Fruit fly (Drosophila melanogaster) whole organism, embryonic: ENCODE data around the gene Fgop2.

ENCODE experiments used
- Adf1 ChIP-seq: fragments of 200-800 bp; sonication (Bioruptor generic); IDR thresholded peaks from 2 replicates; pipeline ENCODE4 v1.3.6; 2022; ENCODE audit warnings: missing biosample characterization, missing genetic modification characterization
- Bteb2 ChIP-seq: fragments of 200-800 bp; sonication (Bioruptor generic); optimal IDR thresholded peaks from 2 replicates; lab custom pipeline; 2016; ENCODE audit warnings: missing biosample characterization, missing genetic modification characterization
- CG10209 ChIP-seq: fragments of 200-800 bp; sonication (Bioruptor generic); optimal IDR thresholded peaks from 3 replicates; lab custom pipeline; 2017; ENCODE audit warnings: missing biosample characterization, mild to moderate bottlenecking, missing genetic modification characterization, missing genetic modification reagents
- CG1024 ChIP-seq: fragments of 200-800 bp; sonication (Bioruptor generic); IDR thresholded peaks from 2 replicates; pipeline ENCODE4 v1.3.6; 2022; ENCODE audit warnings: missing biosample characterization, missing genetic modification characterization
- CG10274 ChIP-seq: fragments of 200-800 bp; sonication (Bioruptor generic); optimal IDR thresholded peaks from 3 replicates; lab custom pipeline; 2017; ENCODE audit warnings: missing biosample characterization, mild to moderate bottlenecking, missing genetic modification characterization
- CG11247 ChIP-seq: fragments of 200-800 bp; sonication (Bioruptor generic); IDR thresholded peaks from 2 replicates; pipeline ENCODE4 v1.3.6; 2022; ENCODE audit warnings: missing biosample characterization, missing genetic modification characterization
- CG12236 ChIP-seq: fragments of 200-800 bp; sonication (Bioruptor generic); optimal IDR thresholded peaks from 2 replicates; lab custom pipeline; 2016; ENCODE audit warnings: missing biosample characterization, missing genetic modification characterization
- CG1602 ChIP-seq: fragments of 200-800 bp; sonication (Bioruptor generic); optimal IDR thresholded peaks from 3 replicates; lab custom pipeline; 2016; ENCODE audit warnings: missing biosample characterization, missing genetic modification characterization
- CG1603 ChIP-seq: fragments of 200-800 bp; sonication (Bioruptor generic); optimal IDR thresholded peaks from 2 replicates; lab custom pipeline; 2019; ENCODE audit warnings: missing biosample characterization, mild to moderate bottlenecking, missing genetic modification characterization, moderate library complexity
- CG17328 ChIP-seq: fragments of 200-800 bp; sonication (Bioruptor generic); IDR thresholded peaks from 2 replicates; pipeline ENCODE4 v1.3.6; 2022; ENCODE audit warnings: missing biosample characterization, missing genetic modification characterization
- CG18262 ChIP-seq: fragments of 200-800 bp; optimal IDR thresholded peaks from 3 replicates; lab custom pipeline; 2019; ENCODE audit warnings: missing biosample characterization, mild to moderate bottlenecking, missing genetic modification characterization, moderate library complexity
- CG2712 ChIP-seq: fragments of 200-800 bp; optimal IDR thresholded peaks from 3 replicates; lab custom pipeline; 2019; ENCODE audit warnings: missing biosample characterization, mild to moderate bottlenecking, missing genetic modification characterization, moderate library complexity
- CG3281 ChIP-seq: fragments of 200-800 bp; sonication (Bioruptor generic); optimal IDR thresholded peaks from 3 replicates; lab custom pipeline; 2017; ENCODE audit warnings: missing biosample characterization, mild to moderate bottlenecking, missing genetic modification characterization
- CG34376 ChIP-seq: fragments of 200-800 bp; sonication (Bioruptor generic); optimal IDR thresholded peaks from 2 replicates; lab custom pipeline; 2018; ENCODE audit warnings: missing biosample characterization, mild to moderate bottlenecking, missing genetic modification characterization
- CG8290 ChIP-seq, 3 experiments: fragments of 200-800 bp; sonication (Bioruptor generic); optimal IDR thresholded peaks; 2 replicates each; lab custom pipeline; 2016 to 2019; ENCODE audit warnings: missing biosample characterization in 3 of 3, missing genetic modification characterization in 3 of 3, mild to moderate bottlenecking in 2 of 3, moderate library complexity in 1 of 3
- Chrac-16 ChIP-seq: fragments of 200-800 bp; sonication (Bioruptor generic); optimal IDR thresholded peaks from 3 replicates; lab custom pipeline; 2016; ENCODE audit warnings: missing biosample characterization, missing genetic modification characterization
- D ChIP-seq, 2 experiments: fragments of 200-800 bp in 1 of 2; fragments of >200 bp in 1 of 2; sonication (Bioruptor generic) in 1 of 2; optimal IDR thresholded peaks; 2 replicates in 1 of 2; 3 replicates in 1 of 2; lab custom pipeline; 2017; ENCODE audit warnings: mild to moderate bottlenecking in 1 of 2, missing biosample characterization in 1 of 2, missing genetic modification characterization in 1 of 2, missing genetic modification reagents in 1 of 2
- Dad ChIP-seq: fragments of 200-800 bp; sonication (Bioruptor generic); optimal IDR thresholded peaks from 3 replicates; lab custom pipeline; 2016; ENCODE audit warnings: missing biosample characterization, missing genetic modification characterization
- Dref ChIP-seq: fragments of 200-800 bp; sonication (Bioruptor generic); IDR thresholded peaks from 2 replicates; pipeline ENCODE4 v1.3.6; 2022; ENCODE audit warnings: missing biosample characterization, missing genetic modification characterization
- Ets97D ChIP-seq: fragments of 200-800 bp; sonication (Bioruptor generic); optimal IDR thresholded peaks from 3 replicates; lab custom pipeline; 2016; ENCODE audit warnings: missing biosample characterization, missing genetic modification characterization
- Gsc ChIP-seq: fragments of 200-800 bp; sonication (Bioruptor generic); IDR thresholded peaks from 2 replicates; pipeline ENCODE4 v1.3.6; 2022; ENCODE audit warnings: missing biosample characterization, missing genetic modification characterization
- Hr51 ChIP-seq, 2 experiments: fragments of 200-800 bp; sonication (Bioruptor generic); optimal IDR thresholded peaks; 2 replicates in 1 of 2; 3 replicates in 1 of 2; lab custom pipeline; 2016 to 2018; ENCODE audit warnings: missing biosample characterization in 2 of 2, missing genetic modification characterization in 2 of 2, mild to moderate bottlenecking in 1 of 2, moderate library complexity in 1 of 2
- Lhr ChIP-seq: fragments of 200-800 bp; sonication (Bioruptor generic); optimal IDR thresholded peaks from 3 replicates; lab custom pipeline; 2017; ENCODE audit warnings: mild to moderate bottlenecking, missing biosample characterization, missing genetic modification reagents, missing genetic modification characterization
- Meics ChIP-seq: fragments of 200-800 bp; sonication (Bioruptor generic); optimal IDR thresholded peaks from 2 replicates; lab custom pipeline; 2017; ENCODE audit warnings: missing biosample characterization, mild to moderate bottlenecking, missing genetic modification characterization
- PHDP ChIP-seq: fragments of 200-800 bp; sonication (Bioruptor generic); optimal IDR thresholded peaks from 3 replicates; lab custom pipeline; 2018; ENCODE audit warnings: missing biosample characterization, mild to moderate bottlenecking, missing genetic modification characterization, moderate library complexity
- Spps ChIP-seq: fragments of 200-800 bp; sonication (Bioruptor generic); optimal IDR thresholded peaks from 2 replicates; lab custom pipeline; 2018; ENCODE audit warnings: missing biosample characterization, mild to moderate bottlenecking, missing genetic modification characterization
- Sry-δ ChIP-seq: fragments of 200-800 bp; sonication (Bioruptor generic); optimal IDR thresholded peaks from 2 replicates; lab custom pipeline; 2016; ENCODE audit warnings: missing biosample characterization, missing genetic modification characterization
- Stat92E ChIP-seq, 3 experiments: fragments of >200 bp in 2 of 3; fragments of 200-800 bp in 1 of 3; sonication (Bioruptor generic) in 1 of 3; optimal IDR thresholded peaks; 2 replicates each; lab custom pipeline; 2017 to 2019; ENCODE audit warnings: missing biosample characterization in 3 of 3, missing genetic modification characterization in 3 of 3, mild to moderate bottlenecking in 1 of 3, moderate library complexity in 1 of 3
- Xrp1 ChIP-seq: fragments of 200-800 bp; sonication (Bioruptor generic); IDR thresholded peaks from 2 replicates; pipeline ENCODE4 v1.3.6; 2022; ENCODE audit warnings: missing biosample characterization, missing genetic modification characterization
- ase ChIP-seq: fragments of 200-800 bp; sonication (Bioruptor generic); IDR thresholded peaks from 3 replicates; pipeline ENCODE4 v1.3.6; 2022; ENCODE audit warnings: missing biosample characterization, missing genetic modification characterization
- chif ChIP-seq, 2 experiments: fragments of 200-800 bp; sonication (Bioruptor generic); optimal IDR thresholded peaks; 3 replicates each; lab custom pipeline; 2016; ENCODE audit warnings: missing biosample characterization in 2 of 2, missing genetic modification characterization in 2 of 2
- croc ChIP-seq: fragments of 200-800 bp; sonication (Bioruptor generic); conservative IDR thresholded peaks from 3 replicates; pipeline ENCODE4 v1.3.6; 2022; ENCODE audit warnings: missing biosample characterization, missing genetic modification characterization
- dpn ChIP-seq, 2 experiments: fragments of 200-800 bp; sonication (Bioruptor generic); optimal IDR thresholded peaks; 3 replicates each; lab custom pipeline; 2016; ENCODE audit warnings: missing biosample characterization in 2 of 2, missing genetic modification characterization in 2 of 2
- emc ChIP-seq: fragments of 200-800 bp; sonication (Bioruptor generic); optimal IDR thresholded peaks from 2 replicates; lab custom pipeline; 2016; ENCODE audit warnings: missing biosample characterization, missing genetic modification characterization
- ewg ChIP-seq: fragments of 200-800 bp; sonication (Bioruptor generic); optimal IDR thresholded peaks from 3 replicates; lab custom pipeline; 2017; ENCODE audit warnings: mild to moderate bottlenecking, missing biosample characterization, missing genetic modification reagents, missing genetic modification characterization
- gcm2 ChIP-seq: fragments of 200-800 bp; sonication (Bioruptor generic); optimal IDR thresholded peaks from 2 replicates; lab custom pipeline; 2016; ENCODE audit warnings: missing biosample characterization, missing genetic modification characterization
- grau ChIP-seq: fragments of 200-800 bp; optimal IDR thresholded peaks from 3 replicates; lab custom pipeline; 2019; ENCODE audit warnings: missing biosample characterization, mild to moderate bottlenecking, missing genetic modification characterization, moderate library complexity
- gsb-n ChIP-seq: fragments of 200-800 bp; sonication (Bioruptor generic); optimal IDR thresholded peaks from 3 replicates; lab custom pipeline; 2018; ENCODE audit warnings: missing biosample characterization, mild to moderate bottlenecking, missing genetic modification characterization
- her ChIP-seq: fragments of 200-800 bp; sonication (Bioruptor generic); optimal IDR thresholded peaks from 2 replicates; lab custom pipeline; 2016; ENCODE audit warnings: missing biosample characterization, missing genetic modification characterization
- kah ChIP-seq: fragments of 200-800 bp; sonication (Bioruptor generic); optimal IDR thresholded peaks from 2 replicates; lab custom pipeline; 2018; ENCODE audit warnings: missing biosample characterization, mild to moderate bottlenecking, missing genetic modification characterization
- nom ChIP-seq: fragments of 200-800 bp; sonication (Bioruptor generic); optimal IDR thresholded peaks from 2 replicates; lab custom pipeline; 2017; ENCODE audit warnings: missing biosample characterization, missing genetic modification characterization, mild to moderate bottlenecking, moderate library complexity, missing genetic modification reagents
- org-1 ChIP-seq: fragments of 200-800 bp; sonication (Bioruptor generic); optimal IDR thresholded peaks from 2 replicates; lab custom pipeline; 2017; ENCODE audit warnings: missing biosample characterization, missing genetic modification characterization
- pfk ChIP-seq: fragments of 200-800 bp; sonication (Bioruptor generic); optimal IDR thresholded peaks from 2 replicates; lab custom pipeline; 2018; ENCODE audit warnings: missing biosample characterization, mild to moderate bottlenecking, missing genetic modification characterization, moderate library complexity
- prd ChIP-seq, 3 experiments: fragments of >200 bp in 2 of 3; fragments of 200-800 bp in 1 of 3; sonication (Bioruptor generic) in 1 of 3; optimal IDR thresholded peaks in 2 of 3; IDR thresholded peaks in 1 of 3; 2 replicates in 2 of 3; 3 replicates in 1 of 3; pipeline versions ENCODE4 v1.3.6 to Lab custom; 2017 to 2022; ENCODE audit warnings: missing biosample characterization in 1 of 3, missing genetic modification characterization in 1 of 3
- psq ChIP-seq: fragments of 200-800 bp; sonication (Bioruptor generic); optimal IDR thresholded peaks from 2 replicates; lab custom pipeline; 2017; ENCODE audit warnings: missing biosample characterization, missing genetic modification characterization
- repo ChIP-seq: fragments of 200-800 bp; sonication (Bioruptor generic); optimal IDR thresholded peaks from 2 replicates; lab custom pipeline; 2016; ENCODE audit warnings: missing biosample characterization, missing genetic modification characterization
- run ChIP-seq: fragments of 200-800 bp; sonication (Bioruptor generic); optimal IDR thresholded peaks from 3 replicates; lab custom pipeline; 2018; ENCODE audit warnings: missing biosample characterization, mild to moderate bottlenecking, missing genetic modification characterization
- schlank ChIP-seq: fragments of 200-800 bp; sonication (Bioruptor generic); optimal IDR thresholded peaks from 2 replicates; lab custom pipeline; 2018; ENCODE audit warnings: missing biosample characterization, mild to moderate bottlenecking, missing genetic modification characterization
- tgo ChIP-seq: fragments of 200-800 bp; sonication (Bioruptor generic); IDR thresholded peaks from 3 replicates; pipeline ENCODE4 v1.3.6; 2022; ENCODE audit warnings: missing biosample characterization, missing genetic modification characterization
- tna ChIP-seq: fragments of 200-800 bp; sonication (Bioruptor generic); IDR thresholded peaks from 2 replicates; pipeline ENCODE4 v1.3.6; 2022; ENCODE audit warnings: missing biosample characterization, missing genetic modification characterization; ENCODE audit not compliant: partially characterized antibody

Gene Fgop2

dm6 chr2L:6907761-6908160 is 37.3 kb downstream of the Fgop2 start, which contains the start of the genes Polr1F and Rat1 (continued):
- TF ChIP-seq CG8290 (GFP tag; optimal IDR thresholded peaks at IDR 0.05; lab: Kevin White, UChicago) = no peak
- peak in 1 of 2 experiments; percentile 3 for TF ChIP-seq CG8290 (tag; optimal IDR thresholded peaks at IDR 0.05; lab: Kevin White, UChicago)
- TF ChIP-seq ewg (GFP tag; lab: Kevin White, UChicago) = peak; percentile 17
- TF ChIP-seq D (optimal IDR thresholded peaks at IDR 0.05; lab: Kevin White, UChicago) = no peak
- TF ChIP-seq D (GFP tag; optimal IDR thresholded peaks at IDR 0.05; lab: Kevin White, UChicago) = no peak
- TF ChIP-seq Xrp1 = peak; percentile 39; the same call in 1 of the 2 replicates
- TF ChIP-seq ase (GFP tag; lab: Robert Waterston, UW) = no peak
- no peak for TF ChIP-seq emc (GFP tag; lab: Kevin White, UChicago)
- peak; percentile 30 for TF ChIP-seq Sry-δ (GFP tag; lab: Kevin White, UChicago)
- no peak for TF ChIP-seq Spps (tag; lab: Kevin White, UChicago)
- no peak for TF ChIP-seq gcm2 (GFP tag; lab: Kevin White, UChicago)
- no peak for TF ChIP-seq Lhr (GFP tag; lab: Kevin White, UChicago)
- TF ChIP-seq Ets97D (GFP tag; lab: Kevin White, UChicago) = peak; percentile 59
- TF ChIP-seq CG1602 (GFP tag; lab: Kevin White, UChicago) = no peak
- TF ChIP-seq CG1024 (GFP tag; lab: Robert Waterston, UW) = no peak
- TF ChIP-seq kah (GFP tag; lab: Kevin White, UChicago) = no peak
- TF ChIP-seq Dad (GFP tag; lab: Kevin White, UChicago) = peak; percentile 2
- no peak for TF ChIP-seq PHDP (tag; lab: Kevin White, UChicago)
- no peak for TF ChIP-seq CG10209 (GFP tag; lab: Kevin White, UChicago)
- no peak for TF ChIP-seq schlank (tag; lab: Kevin White, UChicago)
- peak in 1 of 3 experiments; percentile 12 for TF ChIP-seq Stat92E (GFP tag; optimal IDR thresholded peaks at IDR 0.05; lab: Kevin White, UChicago)
- TF ChIP-seq CG1603 (tag; lab: Kevin White, UChicago) = no peak
- no peak for TF ChIP-seq her (GFP tag; lab: Kevin White, UChicago)
- TF ChIP-seq run (tag; lab: Kevin White, UChicago) = peak; percentile 7
- peak; percentile 2 for TF ChIP-seq CG3281 (GFP tag; lab: Kevin White, UChicago)
- TF ChIP-seq nom (GFP tag; lab: Kevin White, UChicago) = no peak
- peak; percentile 1 for TF ChIP-seq CG34376 (GFP tag; lab: Kevin White, UChicago)
- peak; percentile 40 for TF ChIP-seq Chrac-16 (GFP tag; lab: Kevin White, UChicago)
- TF ChIP-seq tna (GFP tag; lab: Robert Waterston, UW) = no peak
- no peak for TF ChIP-seq croc (GFP tag; lab: Robert Waterston, UW)
- no peak for TF ChIP-seq Meics (GFP tag; lab: Kevin White, UChicago)
- no peak for TF ChIP-seq psq (GFP tag; lab: Kevin White, UChicago)
- no peak for TF ChIP-seq CG2712 (tag; lab: Kevin White, UChicago)
- TF ChIP-seq prd (optimal IDR thresholded peaks at IDR 0.05; lab: Kevin White, UChicago) = no peak
- no peak for TF ChIP-seq prd (GFP tag; IDR thresholded peaks at IDR 0.05; lab: Robert Waterston, UW)
- no peak for TF ChIP-seq repo
- TF ChIP-seq CG10274 = no peak
- no peak for TF ChIP-seq CG12236
- TF ChIP-seq dpn (GFP tag; optimal IDR thresholded peaks at IDR 0.05; lab: Kevin White, UChicago) = no peak
- TF ChIP-seq org-1 = no peak
- no peak for TF ChIP-seq CG17328 (GFP tag; lab: Robert Waterston, UW)
- no peak for TF ChIP-seq Gsc (GFP tag; lab: Robert Waterston, UW)
- TF ChIP-seq grau (tag; lab: Kevin White, UChicago) = no peak
- no peak for TF ChIP-seq Adf1 (GFP tag; lab: Robert Waterston, UW)
- TF ChIP-seq CG18262 = no peak
- TF ChIP-seq Dref (GFP tag; lab: Robert Waterston, UW) = no peak
- no peak for TF ChIP-seq pfk (GFP tag; lab: Kevin White, UChicago)
- peak in 1 of 2 experiments; percentile 31 for TF ChIP-seq chif (GFP tag; optimal IDR thresholded peaks at IDR 0.05; lab: Kevin White, UChicago)
- TF ChIP-seq Bteb2 = no peak
- peak in 1 of 2 experiments; percentile 16 for TF ChIP-seq Hr51 (GFP tag; optimal IDR thresholded peaks at IDR 0.05; lab: Kevin White, UChicago)
- no peak for TF ChIP-seq CG11247
- no peak for TF ChIP-seq tgo (GFP tag; lab: Robert Waterston, UW)
- TF ChIP-seq gsb-n (tag; lab: Kevin White, UChicago) = no peak
